Worm (Caenorhabditis elegans) whole organism, early embryonic: ENCODE data around the gene str-39.

Experiments used
- aly-1 ChIP-seq: sonication (generic microtip); optimal IDR thresholded peaks from 2 replicates; lab custom pipeline; 2016; ENCODE audit warnings: missing genetic modification characterization, missing compliant biosample characterization
- ama-1 ChIP-seq: fragments of 150-350 bp; optimal IDR thresholded peaks from 2 replicates; lab custom pipeline; 2014
- ets-7 ChIP-seq: sonication (generic microtip); optimal IDR thresholded peaks from 2 replicates; lab custom pipeline; 2016; ENCODE audit warnings: missing genotype, missing genetic modification characterization, missing compliant biosample characterization
- flt-1 ChIP-seq: fragments of 200-800 bp; sonication (Bioruptor generic); IDR thresholded peaks from 2 replicates; pipeline ENCODE4 v1.3.6; 2022; ENCODE audit warnings: missing genetic modification characterization, missing compliant biosample characterization
- hmbx-1 ChIP-seq: sonication (generic microtip); optimal IDR thresholded peaks from 2 replicates; lab custom pipeline; 2016; ENCODE audit warnings: mild to moderate bottlenecking, missing genetic modification characterization, missing compliant biosample characterization
- hmg-4 ChIP-seq: fragments of 200-800 bp; sonication (Bioruptor generic); optimal IDR thresholded peaks from 2 replicates; lab custom pipeline; 2018; ENCODE audit warnings: mild to moderate bottlenecking, missing genetic modification characterization, missing compliant biosample characterization
- hnd-1 ChIP-seq: sonication (generic microtip); optimal IDR thresholded peaks from 2 replicates; lab custom pipeline; 2016; ENCODE audit warnings: missing genetic modification characterization, missing compliant biosample characterization
- pes-1 ChIP-seq: fragments of 200-800 bp; sonication (Bioruptor generic); IDR thresholded peaks from 2 replicates; pipeline ENCODE4 v1.3.6; 2022; ENCODE audit warnings: missing genetic modification reagents, missing genetic modification characterization, missing compliant biosample characterization
- scrt-1 ChIP-seq: fragments of 200-800 bp; sonication (Bioruptor generic); IDR thresholded peaks from 2 replicates; pipeline ENCODE4 v1.3.6; 2022; ENCODE audit warnings: missing genetic modification characterization, missing compliant biosample characterization
- sea-1 ChIP-seq: fragments of 200-800 bp; sonication (Bioruptor generic); conservative IDR thresholded peaks from 2 replicates; pipeline ENCODE4 v1.3.6; 2022; ENCODE audit warnings: missing genetic modification characterization, missing compliant biosample characterization
- tbx-11 ChIP-seq: fragments of 200-800 bp; sonication (Bioruptor generic); IDR thresholded peaks from 2 replicates; pipeline ENCODE4 v1.3.6; 2022; ENCODE audit warnings: missing genetic modification characterization, missing compliant biosample characterization
- tbx-37 ChIP-seq: fragments of 200-800 bp; sonication (Bioruptor generic); conservative IDR thresholded peaks from 2 replicates; pipeline ENCODE4 v1.3.6; 2022; ENCODE audit warnings: missing genetic modification reagents, missing genetic modification characterization, missing compliant biosample characterization

ce11 chrV:2879801-2880200 is at the start of gene str-39:
- TF ChIP-seq ets-7 (no peak), ama-1 (no peak), hmbx-1 (no peak), aly-1 (no peak), tbx-11 (no peak), sea-1 (GFP tag; lab: Robert Waterston, UW) (no peak), flt-1 (GFP tag; lab: Robert Waterston, UW) (no peak), hnd-1 (tag; lab: Kevin White, UChicago) (no peak), pes-1 (GFP tag; lab: Robert Waterston, UW) (no peak), hmg-4 (GFP tag; lab: Kevin White, UChicago) (no peak), tbx-37 (GFP tag; lab: Robert Waterston, UW) (no peak), scrt-1 (GFP tag; lab: Robert Waterston, UW) (no peak)
